Worm (Caenorhabditis elegans) whole organism, young adult: Measurements from ENCODE around the gene Y43F8B.7.
A peak's percentile ranks its signal among the peaks of the same experiment; 100 is the strongest.

Source experiments
- K11D2.4 ChIP-seq: fragments of 200-800 bp; sonication (Bioruptor generic); IDR thresholded peaks from 2 replicates; pipeline ENCODE4 v1.3.6; 2022; ENCODE audit warnings: missing genetic modification reagents, missing genetic modification characterization, missing compliant biosample characterization
- ZK185.1 ChIP-seq: sonication (generic microtip); optimal IDR thresholded peaks from 2 replicates; lab custom pipeline; 2016; ENCODE audit warnings: mild to moderate bottlenecking, missing genetic modification characterization, missing compliant biosample characterization; ENCODE audit not compliant: poor library complexity, severe bottlenecking
- egl-44 ChIP-seq: fragments of 200-800 bp; sonication (Bioruptor generic); IDR thresholded peaks from 2 replicates; pipeline ENCODE4 v1.3.6; 2022; ENCODE audit warnings: missing genetic modification reagents, missing genetic modification characterization, missing compliant biosample characterization
- gei-17 ChIP-seq: fragments of 200-800 bp; sonication (Bioruptor generic); optimal IDR thresholded peaks from 2 replicates; lab custom pipeline; 2018; ENCODE audit warnings: mild to moderate bottlenecking, missing genetic modification characterization, missing compliant biosample characterization
- him-1 ChIP-seq: sonication (generic microtip); optimal IDR thresholded peaks from 2 replicates; lab custom pipeline; 2016; ENCODE audit warnings: missing genotype, missing genetic modification reagents, missing genetic modification characterization, missing compliant biosample characterization
- let-607 ChIP-seq, 2 experiments: fragments of 200-800 bp in 1 of 2; sonication (Bioruptor generic) in 1 of 2; sonication (generic microtip) in 1 of 2; optimal IDR thresholded peaks; 2 replicates each; lab custom pipeline; 2016 to 2018; ENCODE audit warnings: mild to moderate bottlenecking in 2 of 2, missing compliant biosample characterization in 2 of 2, missing genetic modification characterization in 2 of 2, moderate library complexity in 2 of 2, missing genotype in 1 of 2
- nhr-80 ChIP-seq: sonication (generic microtip); optimal IDR thresholded peaks from 2 replicates; lab custom pipeline; 2016; ENCODE audit warnings: missing genetic modification characterization, missing compliant biosample characterization
- pbrm-1 ChIP-seq: fragments of 200-800 bp; sonication (Bioruptor generic); IDR thresholded peaks from 2 replicates; pipeline ENCODE4 v1.3.6; 2022; ENCODE audit warnings: missing genetic modification reagents, missing genetic modification characterization, missing compliant biosample characterization
- snpc-4 ChIP-seq, 5 experiments: fragments of 150-350 bp in 1 of 5; sonication (generic microtip) in 4 of 5; optimal IDR thresholded peaks; 2 replicates each; lab custom pipeline; 2014 to 2018; ENCODE audit warnings: missing genetic modification characterization in 5 of 5, missing biosample characterization in 3 of 5, antibody characterized with exemption in 2 of 5, mild to moderate bottlenecking in 2 of 5, missing compliant biosample characterization in 2 of 5, missing genotype in 2 of 5, moderate library complexity in 2 of 5, missing genetic modification reagents in 1 of 5
- somi-1 ChIP-seq: fragments of 200-800 bp; sonication (Bioruptor generic); optimal IDR thresholded peaks from 2 replicates; lab custom pipeline; 2018; ENCODE audit warnings: mild to moderate bottlenecking, missing genetic modification characterization, missing compliant biosample characterization

DNA sequence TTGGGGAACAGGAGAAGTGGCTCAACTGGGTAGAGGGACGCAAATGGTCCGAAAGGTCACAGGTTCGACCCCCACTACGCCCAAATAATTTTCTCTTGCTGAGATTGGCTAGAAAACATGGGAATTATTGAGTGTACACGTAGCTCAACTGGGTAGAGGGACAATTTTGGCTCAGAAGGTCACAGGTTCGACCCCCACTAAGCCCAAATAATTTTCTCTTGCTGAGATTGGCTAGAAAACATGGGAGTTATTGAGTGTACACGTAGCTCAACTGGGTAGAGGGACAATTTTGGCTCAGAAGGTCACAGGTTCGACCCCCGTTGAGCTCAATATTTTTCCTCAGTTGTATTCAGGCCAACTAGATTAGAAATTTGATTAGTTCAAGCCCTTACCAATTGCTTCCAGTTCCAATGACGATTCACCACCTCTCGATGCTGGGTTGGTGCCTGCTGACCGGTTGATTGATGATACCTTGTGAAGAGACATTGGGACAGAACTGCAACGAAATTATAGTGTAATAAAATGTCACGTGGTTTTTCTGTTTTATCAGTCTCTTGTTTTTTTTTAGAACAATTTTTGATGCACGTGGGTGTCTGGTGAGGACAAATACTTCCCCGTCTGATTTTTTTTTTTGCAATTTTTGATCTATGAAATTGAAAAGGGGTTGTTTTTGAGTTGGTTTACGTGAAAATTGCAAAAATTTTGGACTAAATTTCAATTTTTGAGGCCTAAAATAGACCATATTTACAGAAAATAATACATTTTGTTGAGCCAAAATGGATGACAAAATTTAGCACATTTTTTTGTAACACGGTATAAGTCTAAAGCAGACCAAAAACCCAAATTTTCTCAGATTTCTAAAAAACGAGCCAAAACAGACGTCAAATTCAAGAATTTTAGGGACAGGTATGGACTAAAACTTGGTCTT, 31.1 kb downstream of the Y43F8B.7 start:
- TF ChIP-seq pbrm-1 (no peak; the same call in 1 of the 2 replicates), K11D2.4 (no peak), somi-1 (GFP tag; lab: Kevin White, UChicago) (no peak), him-1 (tag; lab: Kevin White, UChicago) (no peak), ZK185.1 (tag; lab: Kevin White, UChicago) (no peak), gei-17 (peak; percentile 24), snpc-4 (GFP tag; optimal IDR thresholded peaks at IDR 0.05; lab: Kevin White, UChicago) (no peak), snpc-4 (tag; optimal IDR thresholded peaks at IDR 0.05; lab: Kevin White, UChicago) (no peak), let-607 (tag; optimal IDR thresholded peaks at IDR 0.05; lab: Kevin White, UChicago) (no peak), nhr-80 (tag; lab: Kevin White, UChicago) (no peak), egl-44 (GFP tag; lab: Robert Waterston, UW) (no peak; the same call in 1 of the 2 replicates)
